Worm (Caenorhabditis elegans) whole organism, late embryonic: ENCODE data around the gene cutl-9.

Experiments
- ama-1 ChIP-seq: fragments of 150-350 bp; optimal IDR thresholded peaks from 2 replicates; lab custom pipeline; 2014
- ceh-18 ChIP-seq: sonication (generic microtip); optimal IDR thresholded peaks from 2 replicates; lab custom pipeline; 2016; ENCODE audit warnings: missing genetic modification characterization, missing compliant biosample characterization
- ceh-19 ChIP-seq: fragments of 200-800 bp; sonication (Bioruptor generic); optimal IDR thresholded peaks from 2 replicates; lab custom pipeline; 2018; ENCODE audit warnings: mild to moderate bottlenecking, missing genetic modification characterization, missing compliant biosample characterization
- fkh-10 ChIP-seq: fragments of 150-350 bp; optimal IDR thresholded peaks from 2 replicates; lab custom pipeline; 2014; ENCODE audit warnings: missing biosample characterization, missing genetic modification reagents, missing genetic modification characterization
- hlh-30 ChIP-seq: sonication (generic microtip); optimal IDR thresholded peaks from 2 replicates; lab custom pipeline; 2017; ENCODE audit warnings: antibody characterized with exemption, missing genetic modification characterization, missing compliant biosample characterization; ENCODE audit not compliant: insufficient read depth
- lim-6 ChIP-seq: sonication (generic microtip); optimal IDR thresholded peaks from 2 replicates; lab custom pipeline; 2016; ENCODE audit warnings: missing genetic modification characterization, missing compliant biosample characterization
- nhr-11 ChIP-seq: fragments of 150-350 bp; optimal IDR thresholded peaks from 2 replicates; lab custom pipeline; 2014; ENCODE audit warnings: missing biosample characterization, missing genetic modification characterization
- pag-3 ChIP-seq: sonication (generic microtip); optimal IDR thresholded peaks from 2 replicates; lab custom pipeline; 2016; ENCODE audit warnings: missing compliant biosample characterization, missing genetic modification characterization, borderline replicate concordance
- syd-9 ChIP-seq: sonication (generic microtip); optimal IDR thresholded peaks from 2 replicates; lab custom pipeline; 2016; ENCODE audit warnings: mild to moderate bottlenecking, missing genetic modification characterization, moderate library complexity, missing compliant biosample characterization
- unc-3 ChIP-seq, 2 experiments: fragments of 200-800 bp in 1 of 2; sonication (Bioruptor generic) in 1 of 2; sonication (generic microtip) in 1 of 2; conservative IDR thresholded peaks in 1 of 2; optimal IDR thresholded peaks in 1 of 2; 2 replicates each; pipeline versions ENCODE4 v1.3.6 to Lab custom; 2016 to 2022; ENCODE audit warnings: missing compliant biosample characterization in 2 of 2, missing genetic modification characterization in 2 of 2, missing genetic modification reagents in 1 of 2
- ztf-16 ChIP-seq: sonication (generic microtip); optimal IDR thresholded peaks from 2 replicates; lab custom pipeline; 2017; ENCODE audit warnings: missing genetic modification characterization, missing compliant biosample characterization

ce11 chrII:10621965-10622364 lies at the start of gene cutl-9:
- TF ChIP-seq hlh-30: no peak
- no peak for TF ChIP-seq unc-3 (GFP tag; conservative IDR thresholded peaks at IDR 0.05; lab: Robert Waterston, UW)
- no peak for TF ChIP-seq unc-3 (tag; optimal IDR thresholded peaks at IDR 0.05; lab: Kevin White, UChicago)
- no peak for TF ChIP-seq ceh-19 (GFP tag; lab: Kevin White, UChicago)
- TF ChIP-seq pag-3 (tag; lab: Kevin White, UChicago): no peak
- TF ChIP-seq syd-9 (tag; lab: Kevin White, UChicago): no peak
- TF ChIP-seq ama-1 (lab: Kevin White, UChicago): no peak
- TF ChIP-seq ztf-16 (tag; lab: Kevin White, UChicago): no peak
- no peak for TF ChIP-seq nhr-11 (tag; lab: Kevin White, UChicago)
- no peak for TF ChIP-seq ceh-18
- TF ChIP-seq fkh-10: no peak
- no peak for TF ChIP-seq lim-6 (tag; lab: Kevin White, UChicago)
